Fruit fly (Drosophila melanogaster) whole organism, pupa: Measurements from ENCODE around the gene CG18754.

Experiments
- CG10348 ChIP-seq: fragments of 200-800 bp; sonication (Bioruptor generic); IDR thresholded peaks from 2 replicates; pipeline ENCODE4 v1.3.6; 2022; ENCODE audit warnings: missing biosample characterization, missing genetic modification characterization
- CG12605 ChIP-seq: fragments of 200-800 bp; sonication (Bioruptor generic); IDR thresholded peaks from 2 replicates; pipeline ENCODE4 v1.3.6; 2022; ENCODE audit warnings: missing biosample characterization, missing genetic modification characterization
- CG13204 ChIP-seq: fragments of 200-800 bp; sonication (Bioruptor generic); optimal IDR thresholded peaks from 2 replicates; lab custom pipeline; 2018; ENCODE audit warnings: missing biosample characterization, mild to moderate bottlenecking, missing genetic modification characterization, moderate library complexity
- CG14655 ChIP-seq: fragments of 200-800 bp; sonication (Bioruptor generic); optimal IDR thresholded peaks from 3 replicates; lab custom pipeline; 2017; ENCODE audit warnings: mild to moderate bottlenecking, missing biosample characterization, missing genetic modification reagents, missing genetic modification characterization
- CG15710 ChIP-seq: fragments of 200-800 bp; sonication (Bioruptor generic); optimal IDR thresholded peaks from 2 replicates; lab custom pipeline; 2018; ENCODE audit warnings: missing biosample characterization, mild to moderate bottlenecking, missing genetic modification characterization, moderate library complexity
- CG17806 ChIP-seq: fragments of 200-800 bp; sonication (Bioruptor generic); optimal IDR thresholded peaks from 2 replicates; lab custom pipeline; 2018; ENCODE audit warnings: missing biosample characterization, mild to moderate bottlenecking, missing genetic modification characterization, moderate library complexity
- CG32121 ChIP-seq: fragments of 200-800 bp; sonication (Bioruptor generic); IDR thresholded peaks from 2 replicates; pipeline ENCODE4 v1.3.6; 2022; ENCODE audit warnings: missing biosample characterization, missing genetic modification characterization
- CG34367 ChIP-seq: fragments of 200-800 bp; sonication (Bioruptor generic); optimal IDR thresholded peaks from 2 replicates; lab custom pipeline; 2018; ENCODE audit warnings: missing biosample characterization, mild to moderate bottlenecking, missing genetic modification characterization
- CG4496 ChIP-seq: fragments of 200-800 bp; sonication (Bioruptor generic); IDR thresholded peaks from 3 replicates; pipeline ENCODE4 v1.3.6; 2022; ENCODE audit warnings: missing biosample characterization, missing genetic modification characterization
- CG8159 ChIP-seq: fragments of 200-800 bp; sonication (Bioruptor generic); optimal IDR thresholded peaks from 3 replicates; lab custom pipeline; 2018; ENCODE audit warnings: missing biosample characterization, mild to moderate bottlenecking, missing genetic modification characterization, moderate library complexity
- CG8301 ChIP-seq: fragments of 200-800 bp; sonication (Bioruptor generic); optimal IDR thresholded peaks from 2 replicates; lab custom pipeline; 2018; ENCODE audit warnings: missing biosample characterization, mild to moderate bottlenecking, missing genetic modification characterization
- CG9948 ChIP-seq: fragments of 200-800 bp; sonication (Bioruptor generic); optimal IDR thresholded peaks from 2 replicates; lab custom pipeline; 2018; ENCODE audit warnings: missing biosample characterization, mild to moderate bottlenecking, missing genetic modification characterization, moderate library complexity
- D1 ChIP-seq: fragments of 200-800 bp; sonication (Bioruptor generic); optimal IDR thresholded peaks from 2 replicates; lab custom pipeline; 2018; ENCODE audit warnings: missing biosample characterization, mild to moderate bottlenecking, missing genetic modification characterization, moderate library complexity
- EcR ChIP-seq: fragments of 200-800 bp; sonication (Bioruptor generic); optimal IDR thresholded peaks from 3 replicates; lab custom pipeline; 2019; ENCODE audit warnings: missing biosample characterization, missing genetic modification characterization, mild to moderate bottlenecking, moderate library complexity, missing genetic modification reagents
- Ets98B ChIP-seq: fragments of 200-800 bp; sonication (Bioruptor generic); IDR thresholded peaks from 2 replicates; pipeline ENCODE4 v1.3.6; 2022; ENCODE audit warnings: missing biosample characterization, missing genetic modification characterization
- Pif1A ChIP-seq: fragments of 200-800 bp; sonication (Bioruptor generic); optimal IDR thresholded peaks from 3 replicates; lab custom pipeline; 2016; ENCODE audit warnings: missing biosample characterization, missing genetic modification characterization
- Pif1B ChIP-seq: fragments of 200-800 bp; sonication (Bioruptor generic); optimal IDR thresholded peaks from 3 replicates; lab custom pipeline; 2016; ENCODE audit warnings: missing biosample characterization, missing genetic modification characterization
- Snoo ChIP-seq: fragments of 200-800 bp; sonication (Bioruptor generic); optimal IDR thresholded peaks from 3 replicates; lab custom pipeline; 2017; ENCODE audit warnings: missing biosample characterization, mild to moderate bottlenecking, missing genetic modification characterization, inconsistent platforms
- fd96Ca ChIP-seq: fragments of 200-800 bp; sonication (Bioruptor generic); IDR thresholded peaks from 3 replicates; pipeline ENCODE4 v1.3.6; 2022; ENCODE audit warnings: missing biosample characterization, missing genetic modification characterization
- gl ChIP-seq: fragments of 200-800 bp; sonication (Bioruptor generic); optimal IDR thresholded peaks from 2 replicates; lab custom pipeline; 2018; ENCODE audit warnings: missing biosample characterization, mild to moderate bottlenecking, missing genetic modification characterization
- rn ChIP-seq: fragments of 200-800 bp; sonication (Bioruptor generic); IDR thresholded peaks from 2 replicates; pipeline ENCODE4 v1.3.6; 2022; ENCODE audit warnings: missing biosample characterization, missing genetic modification characterization

CG18754 gene

DNA sequence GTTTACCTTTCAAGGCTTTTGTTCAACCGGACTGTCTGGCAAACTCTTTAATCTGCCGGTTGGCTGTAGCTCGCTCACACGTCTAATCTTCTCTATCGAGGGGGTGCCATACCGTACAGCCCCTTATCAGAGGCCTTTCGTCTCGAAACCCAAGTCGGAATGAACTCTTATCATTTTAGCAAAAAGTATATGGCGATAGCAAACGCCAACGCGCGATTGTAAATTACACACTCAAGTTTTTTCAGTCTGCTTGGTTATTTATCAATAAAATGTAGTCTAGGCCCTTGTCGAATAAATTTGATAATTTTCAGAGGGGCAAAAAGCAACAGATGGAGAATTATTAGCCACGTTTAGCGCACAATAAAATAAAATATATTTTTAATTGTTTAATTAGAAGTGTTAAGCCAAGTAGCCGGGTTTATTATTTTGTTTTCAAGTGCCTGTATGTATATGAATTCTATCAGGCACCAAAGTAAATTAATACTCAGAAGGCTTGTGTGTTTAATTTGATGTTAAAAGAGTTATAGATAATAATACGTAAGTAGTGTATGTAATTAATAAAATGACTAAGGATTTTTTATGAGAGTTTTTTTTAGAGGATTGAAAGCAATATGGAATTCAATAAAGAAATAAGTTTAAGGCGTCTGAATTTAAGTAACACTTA, 41.1 kb downstream of the CG18754 start:
- TF ChIP-seq fd96Ca (GFP tag; lab: Robert Waterston, UW): no peak
- no peak; the same call in 1 of the 2 replicates for TF ChIP-seq Ets98B (GFP tag; lab: Robert Waterston, UW)
- TF ChIP-seq CG8159 (tag; lab: Kevin White, UChicago): no peak
- no peak for TF ChIP-seq CG32121
- TF ChIP-seq CG13204 (GFP tag; lab: Kevin White, UChicago): no peak
- no peak for TF ChIP-seq D1 (tag; lab: Kevin White, UChicago)
- TF ChIP-seq CG10348 (GFP tag; lab: Robert Waterston, UW): no peak
- TF ChIP-seq EcR: peak; percentile 61
- TF ChIP-seq, all 21 proteins: peak for 1

DNA sequence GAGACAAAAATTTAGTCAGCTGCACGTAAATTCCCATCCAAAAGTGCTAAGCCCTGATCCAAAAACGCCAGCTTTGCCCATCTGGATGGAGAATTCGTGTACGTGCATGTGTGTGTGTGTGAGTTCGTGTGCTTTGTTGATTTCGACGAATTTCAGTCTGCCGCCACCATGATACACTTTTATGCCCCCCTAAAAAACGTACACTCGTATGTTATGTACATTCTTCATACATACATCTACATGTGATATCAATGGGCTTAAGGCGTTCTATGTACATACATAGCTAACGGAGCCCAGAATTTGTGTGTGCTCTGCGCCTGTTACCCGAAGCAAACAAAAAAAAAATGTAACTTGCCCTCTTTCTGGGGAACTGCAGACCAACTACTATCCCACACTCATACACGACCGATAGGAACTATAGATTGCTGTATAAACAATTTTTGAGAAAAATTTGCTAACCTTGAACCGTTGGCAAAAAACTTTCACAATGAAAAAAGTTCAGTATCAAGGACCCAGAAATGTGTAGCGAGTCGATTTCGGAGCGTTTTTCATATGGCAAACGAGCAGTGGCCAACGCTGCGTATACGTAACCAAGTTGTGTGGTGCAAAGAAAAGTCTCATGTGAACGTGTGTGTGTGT, 42.0 kb downstream of the CG18754 start:
- TF ChIP-seq CG34367 (no peak), CG13204 (GFP tag; lab: Kevin White, UChicago) (no peak), CG14655 (GFP tag; lab: Kevin White, UChicago) (no peak), CG17806 (no peak)
- TF ChIP-seq, all 21 proteins: peak for 0

DNA sequence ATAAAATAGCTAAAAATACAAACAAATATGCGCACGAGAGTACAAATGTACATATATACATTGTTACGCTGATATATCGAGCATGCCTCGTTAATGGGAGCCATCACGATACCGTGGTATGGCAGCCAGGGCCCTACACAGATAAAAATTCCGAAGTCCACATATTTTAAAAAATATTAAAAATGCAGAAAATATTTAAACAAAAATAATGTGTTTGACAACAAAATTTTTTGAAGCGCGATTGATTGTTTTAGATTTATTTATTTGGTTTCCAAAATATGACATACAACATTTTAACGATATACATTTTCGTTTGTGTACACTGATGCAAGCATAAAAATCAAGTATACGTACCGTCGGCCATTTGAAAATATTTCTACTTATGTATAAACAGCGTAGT, 42.9 kb downstream of the CG18754 start:
- peak; percentile 33; the same call in 1 of the 2 replicates for TF ChIP-seq rn (GFP tag; lab: Robert Waterston, UW)
- TF ChIP-seq CG34367: peak; percentile 27
- no peak for TF ChIP-seq D1 (tag; lab: Kevin White, UChicago)
- peak; percentile 75 for TF ChIP-seq Ets98B (GFP tag; lab: Robert Waterston, UW)
- peak; percentile 67 for TF ChIP-seq CG14655 (GFP tag; lab: Kevin White, UChicago)
- peak; percentile 34 for TF ChIP-seq CG17806
- TF ChIP-seq CG10348 (GFP tag; lab: Robert Waterston, UW): no peak
- peak; percentile 40 for TF ChIP-seq Snoo (tag; lab: Kevin White, UChicago)
- TF ChIP-seq CG8159 (tag; lab: Kevin White, UChicago): peak; percentile 69
- TF ChIP-seq fd96Ca (GFP tag; lab: Robert Waterston, UW): 0 out of 3 replicates have a peak, but pooled peaks have one; percentile 50
- TF ChIP-seq EcR: no peak
- peak; percentile 84 for TF ChIP-seq CG32121
- no peak for TF ChIP-seq CG13204 (GFP tag; lab: Kevin White, UChicago)
- TF ChIP-seq Pif1B (GFP tag; lab: Kevin White, UChicago): peak; percentile 45
- peak; percentile 63 for TF ChIP-seq Pif1A (GFP tag; lab: Kevin White, UChicago)
- TF ChIP-seq CG15710 (tag; lab: Kevin White, UChicago): peak; percentile 60
- peak; percentile 70 for TF ChIP-seq CG8301
- TF ChIP-seq gl: no peak
- peak; percentile 83 for TF ChIP-seq CG4496 (GFP tag; lab: Robert Waterston, UW)
- TF ChIP-seq CG9948 (tag; lab: Kevin White, UChicago): peak; percentile 63
- TF ChIP-seq CG12605 (GFP tag; lab: Robert Waterston, UW): peak; percentile 67
- TF ChIP-seq, all 21 proteins: peak for 16

DNA sequence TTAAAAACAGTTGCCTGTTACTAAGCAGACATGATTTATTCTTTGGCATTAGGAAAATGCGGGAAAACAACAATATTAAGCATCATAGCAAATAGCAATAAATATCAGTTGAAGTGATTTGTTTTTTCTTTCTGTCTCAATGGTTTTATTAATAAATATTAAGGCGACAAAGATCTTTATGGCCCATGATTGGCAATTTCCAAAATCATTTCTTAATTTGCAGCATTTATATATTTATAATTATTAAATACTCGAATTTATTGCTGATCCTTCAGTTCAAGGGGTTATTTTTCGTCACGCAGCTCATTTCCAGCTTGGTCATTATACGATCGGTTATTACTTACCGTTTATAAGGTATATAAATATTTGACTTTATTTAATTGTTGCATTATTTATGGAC, 43.8 kb downstream of the CG18754 start:
- no peak for TF ChIP-seq Pif1B (GFP tag; lab: Kevin White, UChicago)

DNA sequence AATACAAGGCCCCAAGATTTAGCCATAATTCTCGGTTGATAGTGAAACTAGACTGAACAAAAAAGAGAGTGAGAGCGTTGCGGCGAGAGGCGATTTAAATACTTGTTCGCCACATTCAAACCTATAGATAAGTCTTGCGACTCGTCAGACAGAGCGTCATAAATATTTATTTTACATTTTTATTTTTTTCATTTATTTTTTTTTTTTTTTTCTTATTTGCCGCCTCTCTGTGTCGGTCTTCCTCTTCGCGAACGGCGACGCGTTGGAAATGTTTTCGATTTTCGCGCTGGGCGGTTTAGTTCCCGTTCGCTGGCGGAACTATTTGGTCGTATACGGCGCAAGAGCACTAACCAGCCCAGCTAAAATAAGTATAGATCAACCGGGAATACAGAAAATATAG, 44.2 kb downstream of the CG18754 start:
- TF ChIP-seq CG14655 (GFP tag; lab: Kevin White, UChicago): peak; percentile 23
- TF ChIP-seq EcR: no peak
- peak; percentile 49 for TF ChIP-seq CG8159 (tag; lab: Kevin White, UChicago)
- peak; percentile 28; the same call in 1 of the 2 replicates for TF ChIP-seq CG32121
- peak; percentile 44 for TF ChIP-seq Pif1B (GFP tag; lab: Kevin White, UChicago)
- TF ChIP-seq fd96Ca (GFP tag; lab: Robert Waterston, UW): 0 out of 3 replicates have a peak, but pooled peaks have one; percentile 25
- TF ChIP-seq D1 (tag; lab: Kevin White, UChicago): no peak
- peak; percentile 76; the same call in 2 of the 3 replicates for TF ChIP-seq CG4496 (GFP tag; lab: Robert Waterston, UW)
- TF ChIP-seq CG10348 (GFP tag; lab: Robert Waterston, UW): no peak
- TF ChIP-seq Pif1A (GFP tag; lab: Kevin White, UChicago): peak; percentile 57
- peak; percentile 7 for TF ChIP-seq CG9948 (tag; lab: Kevin White, UChicago)
- no peak for TF ChIP-seq CG17806
- peak; percentile 52 for TF ChIP-seq CG15710 (tag; lab: Kevin White, UChicago)
- TF ChIP-seq CG13204 (GFP tag; lab: Kevin White, UChicago): peak; percentile 62
- peak; percentile 85 for TF ChIP-seq CG12605 (GFP tag; lab: Robert Waterston, UW)
- peak; percentile 71; the same call in 1 of the 2 replicates for TF ChIP-seq Ets98B (GFP tag; lab: Robert Waterston, UW)
- no peak for TF ChIP-seq CG34367
- no peak for TF ChIP-seq Snoo (tag; lab: Kevin White, UChicago)
- TF ChIP-seq CG8301: no peak
- TF ChIP-seq rn (GFP tag; lab: Robert Waterston, UW): no peak
- TF ChIP-seq gl: peak; percentile 62

DNA sequence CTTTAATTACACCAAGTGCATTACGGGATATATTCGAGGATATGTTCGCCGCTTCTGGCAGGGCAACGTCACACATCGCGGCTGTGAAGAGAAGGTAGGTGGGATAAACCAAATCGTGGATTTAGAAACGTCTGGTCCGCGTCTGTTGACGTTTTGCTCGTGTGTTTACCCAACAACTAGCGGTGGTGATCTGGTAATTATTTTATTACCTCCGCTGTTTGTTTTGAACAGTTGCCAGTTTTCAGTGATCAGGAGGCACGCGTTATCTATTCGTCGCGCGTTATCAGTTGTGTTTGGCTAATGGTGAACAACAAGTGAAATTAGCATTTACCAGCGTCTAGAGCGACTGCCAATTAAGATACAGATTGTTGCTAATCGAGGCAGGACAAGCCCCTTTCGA, 45.2 kb downstream of the CG18754 start:
- TF ChIP-seq CG13204 (GFP tag; lab: Kevin White, UChicago) (no peak), CG32121 (no peak), CG8159 (tag; lab: Kevin White, UChicago) (no peak)
